Worm (Caenorhabditis elegans) whole organism, young adult: ENCODE data around the gene R04A9.9.

Source experiments
- ama-1 ChIP-seq, 3 experiments: fragments of 150-350 bp in 1 of 3; sonication (generic microtip) in 2 of 3; optimal IDR thresholded peaks; 2 replicates each; lab custom pipeline; 2014 to 2018; ENCODE audit warnings: missing biosample characterization in 2 of 3, missing genetic modification characterization in 2 of 3, missing genetic modification reagents in 2 of 3
- dpl-1 ChIP-seq: fragments of 150-350 bp; optimal IDR thresholded peaks from 2 replicates; lab custom pipeline; 2014; ENCODE audit warnings: missing biosample characterization, missing genetic modification reagents, missing genetic modification characterization
- mel-28 ChIP-seq: sonication (generic microtip); optimal IDR thresholded peaks from 2 replicates; lab custom pipeline; 2016; ENCODE audit warnings: borderline replicate concordance, mild to moderate bottlenecking, missing genetic modification characterization, missing compliant biosample characterization
- pbrm-1 ChIP-seq: fragments of 200-800 bp; sonication (Bioruptor generic); IDR thresholded peaks from 2 replicates; pipeline ENCODE4 v1.3.6; 2022; ENCODE audit warnings: missing genetic modification reagents, missing genetic modification characterization, missing compliant biosample characterization
- snpc-4 ChIP-seq, 5 experiments: fragments of 150-350 bp in 1 of 5; sonication (generic microtip) in 4 of 5; optimal IDR thresholded peaks; 2 replicates each; lab custom pipeline; 2014 to 2018; ENCODE audit warnings: missing genetic modification characterization in 5 of 5, missing biosample characterization in 3 of 5, antibody characterized with exemption in 2 of 5, mild to moderate bottlenecking in 2 of 5, missing compliant biosample characterization in 2 of 5, missing genotype in 2 of 5, moderate library complexity in 2 of 5, missing genetic modification reagents in 1 of 5
- unc-62 ChIP-seq: fragments of 150-350 bp; optimal IDR thresholded peaks from 2 replicates; lab custom pipeline; 2014; ENCODE audit warnings: missing biosample characterization, missing genetic modification reagents, missing genetic modification characterization
- zfh-2 ChIP-seq: fragments of 200-800 bp; sonication (Bioruptor generic); conservative IDR thresholded peaks from 2 replicates; pipeline ENCODE4 v1.3.6; 2022; ENCODE audit warnings: missing genetic modification reagents, missing genetic modification characterization, missing compliant biosample characterization

DNA sequence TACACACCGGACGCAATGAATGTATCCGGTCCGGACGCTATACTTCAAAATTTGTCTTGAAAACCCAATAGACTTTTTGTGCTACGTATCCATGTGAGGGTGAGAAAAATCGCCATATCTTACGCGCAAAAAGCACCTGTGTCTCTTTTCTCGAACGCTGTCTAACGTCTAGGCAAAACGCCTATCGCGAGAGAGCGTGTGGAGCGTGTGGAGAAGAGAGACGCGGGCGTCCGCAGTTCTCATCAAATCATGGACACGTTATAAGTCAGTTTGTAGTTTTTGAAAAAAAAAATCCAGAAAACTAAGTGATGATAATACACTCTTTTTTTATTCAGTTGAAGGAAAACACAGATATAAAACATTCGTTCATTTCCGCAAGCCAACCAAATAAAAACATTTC is 9.3 kb downstream of the R04A9.9 start:
- TF ChIP-seq unc-62 (no peak), dpl-1 (GFP tag; lab: Kevin White, UChicago) (no peak), zfh-2 (GFP tag; lab: Robert Waterston, UW) (no peak), snpc-4 (GFP tag; optimal IDR thresholded peaks at IDR 0.05; lab: Kevin White, UChicago) (no peak), snpc-4 (tag; optimal IDR thresholded peaks at IDR 0.05; lab: Kevin White, UChicago) (no peak), ama-1 (optimal IDR thresholded peaks at IDR 0.05; lab: Kevin White, UChicago) (no peak), ama-1 (GFP tag; optimal IDR thresholded peaks at IDR 0.05; lab: Kevin White, UChicago) (no peak), mel-28 (tag; lab: Kevin White, UChicago) (no peak), pbrm-1 (GFP tag; lab: Robert Waterston, UW) (no peak)
